Fruit fly (Drosophila melanogaster): Measurements from ENCODE around the gene mab-21.

Gene mab-21

DNA sequence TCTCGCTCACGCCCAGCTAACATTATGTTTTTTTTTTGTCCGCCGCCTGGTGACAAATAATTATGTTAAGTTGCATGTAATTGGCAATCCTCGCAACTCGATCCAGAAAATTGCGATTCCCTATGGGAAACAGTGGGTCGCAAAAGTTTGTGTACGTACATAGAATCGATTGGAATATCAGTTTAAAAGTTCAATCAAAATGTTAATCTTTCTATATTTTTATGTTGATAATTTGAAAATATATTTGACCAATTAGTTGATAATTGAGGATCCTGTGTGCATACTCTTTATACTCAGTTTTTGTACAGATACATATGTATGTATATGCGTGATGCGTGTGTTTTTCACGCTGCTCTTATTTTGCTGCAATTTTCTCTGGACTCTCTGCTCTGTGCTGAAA is 14.9 kb upstream of the mab-21 start (continued):
- TF ChIP-seq Xbp1 (GFP tag; optimal IDR thresholded peaks at IDR 0.05) (no peak), mirr (GFP tag; optimal IDR thresholded peaks at IDR 0.05) (no peak), CG4730 (GFP tag; IDR thresholded peaks at IDR 0.05) (no peak), row (GFP tag; IDR thresholded peaks at IDR 0.05) (0 out of 3 replicates have a peak, but pooled peaks have one; percentile 15), ems (GFP tag; optimal IDR thresholded peaks at IDR 0.05) (no peak), YL-1 (GFP tag; optimal IDR thresholded peaks at IDR 0.05) (no peak)

DNA sequence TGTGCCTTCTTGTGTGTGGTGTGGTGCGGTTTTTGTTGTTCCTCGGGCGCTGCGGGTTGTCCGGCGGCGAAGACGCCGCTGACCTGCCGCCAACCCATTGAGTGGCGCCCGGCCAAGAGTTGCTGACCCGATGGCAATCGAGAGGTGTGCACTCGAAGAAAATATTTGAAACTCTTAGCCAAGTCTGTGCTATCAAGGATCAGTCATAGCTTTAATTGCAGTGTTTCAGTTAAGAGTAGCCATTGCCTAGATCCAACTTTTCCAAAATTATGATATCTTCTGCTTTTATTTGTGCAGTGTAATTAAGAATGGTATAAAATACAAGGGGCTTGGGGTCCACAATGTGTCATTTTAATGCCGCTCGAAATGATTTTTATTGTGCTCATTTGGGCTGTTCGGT is 11.7 kb upstream of the mab-21 start:
- TF ChIP-seq eyg (GFP tag; optimal IDR thresholded peaks at IDR 0.05), result no peak
- TF ChIP-seq CG3407 (GFP tag; optimal IDR thresholded peaks at IDR 0.05), result peak; percentile 49
- peak; percentile 0 for TF ChIP-seq CG12769 (tag; optimal IDR thresholded peaks at IDR 0.05)
- no peak for TF ChIP-seq CG11696 (GFP tag; IDR thresholded peaks at IDR 0.05)
- peak; percentile 44 for TF ChIP-seq CG1233 (GFP tag; optimal IDR thresholded peaks at IDR 0.05)
- no peak for TF ChIP-seq hth (optimal IDR thresholded peaks at IDR 0.05)
- TF ChIP-seq Mrtf (GFP tag; IDR thresholded peaks at IDR 0.05), result 0 out of 3 replicates have a peak, but pooled peaks have one; percentile 5
- no peak for TF ChIP-seq slbo (GFP tag; IDR thresholded peaks at IDR 0.05)
- peak; percentile 3 for TF ChIP-seq Myb (GFP tag; optimal IDR thresholded peaks at IDR 0.05)
- peak; percentile 28 for TF ChIP-seq org-1 (GFP tag; optimal IDR thresholded peaks at IDR 0.05)
- TF ChIP-seq CG7928 (GFP tag; optimal IDR thresholded peaks at IDR 0.05), result no peak
- no peak for TF ChIP-seq zen2 (GFP tag; IDR thresholded peaks at IDR 0.05; ENCODE audit: partially characterized antibody)
- peak; percentile 47; the same call in 1 of the 3 replicates for TF ChIP-seq ase (GFP tag; IDR thresholded peaks at IDR 0.05)
- no peak for TF ChIP-seq Vsx1 (GFP tag; optimal IDR thresholded peaks at IDR 0.05)
- no peak for TF ChIP-seq CG32532 (GFP tag; IDR thresholded peaks at IDR 0.05)
- TF ChIP-seq ac (GFP tag; optimal IDR thresholded peaks at IDR 0.05), result no peak
- peak; percentile 2 for TF ChIP-seq CG18764 (GFP tag; optimal IDR thresholded peaks at IDR 0.05)
- no peak for TF ChIP-seq Fer1 (GFP tag; optimal IDR thresholded peaks at IDR 0.05)
- no peak for TF ChIP-seq CG12104 (GFP tag; optimal IDR thresholded peaks at IDR 0.05)
- TF ChIP-seq kah (GFP tag; optimal IDR thresholded peaks at IDR 0.05), result no peak
- TF ChIP-seq CG8359 (GFP tag; optimal IDR thresholded peaks at IDR 0.05; ENCODE audit: borderline replicate concordance), result peak; percentile 1
- no peak for TF ChIP-seq B-H2 (GFP tag; optimal IDR thresholded peaks at IDR 0.05)
- no peak for TF ChIP-seq tna (GFP tag; IDR thresholded peaks at IDR 0.05; ENCODE audit: partially characterized antibody)
- peak; percentile 33 for TF ChIP-seq ATbp (GFP tag; optimal IDR thresholded peaks at IDR 0.05)
- no peak for TF ChIP-seq CG12299 (tag; optimal IDR thresholded peaks at IDR 0.05)
- TF ChIP-seq Oli (tag; optimal IDR thresholded peaks at IDR 0.05), result peak; percentile 58
- TF ChIP-seq fru (optimal IDR thresholded peaks at IDR 0.05), result no peak
- TF ChIP-seq CG9817 (tag; optimal IDR thresholded peaks at IDR 0.05), result no peak
- TF ChIP-seq Sox100B (GFP tag; optimal IDR thresholded peaks at IDR 0.05), result peak; percentile 9
- no peak for TF ChIP-seq caup (GFP tag; optimal IDR thresholded peaks at IDR 0.05; ENCODE audit: severe bottlenecking)
- no peak for TF ChIP-seq cato (GFP tag; optimal IDR thresholded peaks at IDR 0.05; ENCODE audit: borderline replicate concordance)
- TF ChIP-seq jumu (GFP tag; optimal IDR thresholded peaks at IDR 0.05), result peak; percentile 45
- TF ChIP-seq Gsc (GFP tag; IDR thresholded peaks at IDR 0.05), result no peak
- TF ChIP-seq Jarid2 (GFP tag; optimal IDR thresholded peaks at IDR 0.05), result no peak
- TF ChIP-seq Stat92E (GFP tag; optimal IDR thresholded peaks at IDR 0.05), result no peak
- TF ChIP-seq CG30020 (tag; optimal IDR thresholded peaks at IDR 0.05), result no peak
- no peak for TF ChIP-seq CG43689 (GFP tag; IDR thresholded peaks at IDR 0.05)
- TF ChIP-seq onecut (GFP tag; IDR thresholded peaks at IDR 0.05), result no peak
- peak; percentile 48 for TF ChIP-seq CoRest (tag; optimal IDR thresholded peaks at IDR 0.05)
- no peak for TF ChIP-seq toy (GFP tag; IDR thresholded peaks at IDR 0.05)
- TF ChIP-seq chn (GFP tag; optimal IDR thresholded peaks at IDR 0.05), result peak; percentile 68
- TF ChIP-seq Dip3 (GFP tag; optimal IDR thresholded peaks at IDR 0.05), result no peak
- no peak for TF ChIP-seq zfh2 (GFP tag; optimal IDR thresholded peaks at IDR 0.05)
- TF ChIP-seq gsb (GFP tag; IDR thresholded peaks at IDR 0.05), result no peak
- no peak for TF ChIP-seq eve (GFP tag; optimal IDR thresholded peaks at IDR 0.05)
